Fruit fly (Drosophila melanogaster): ENCODE measurements around the gene Fdx2.

Gene Fdx2

DNA sequence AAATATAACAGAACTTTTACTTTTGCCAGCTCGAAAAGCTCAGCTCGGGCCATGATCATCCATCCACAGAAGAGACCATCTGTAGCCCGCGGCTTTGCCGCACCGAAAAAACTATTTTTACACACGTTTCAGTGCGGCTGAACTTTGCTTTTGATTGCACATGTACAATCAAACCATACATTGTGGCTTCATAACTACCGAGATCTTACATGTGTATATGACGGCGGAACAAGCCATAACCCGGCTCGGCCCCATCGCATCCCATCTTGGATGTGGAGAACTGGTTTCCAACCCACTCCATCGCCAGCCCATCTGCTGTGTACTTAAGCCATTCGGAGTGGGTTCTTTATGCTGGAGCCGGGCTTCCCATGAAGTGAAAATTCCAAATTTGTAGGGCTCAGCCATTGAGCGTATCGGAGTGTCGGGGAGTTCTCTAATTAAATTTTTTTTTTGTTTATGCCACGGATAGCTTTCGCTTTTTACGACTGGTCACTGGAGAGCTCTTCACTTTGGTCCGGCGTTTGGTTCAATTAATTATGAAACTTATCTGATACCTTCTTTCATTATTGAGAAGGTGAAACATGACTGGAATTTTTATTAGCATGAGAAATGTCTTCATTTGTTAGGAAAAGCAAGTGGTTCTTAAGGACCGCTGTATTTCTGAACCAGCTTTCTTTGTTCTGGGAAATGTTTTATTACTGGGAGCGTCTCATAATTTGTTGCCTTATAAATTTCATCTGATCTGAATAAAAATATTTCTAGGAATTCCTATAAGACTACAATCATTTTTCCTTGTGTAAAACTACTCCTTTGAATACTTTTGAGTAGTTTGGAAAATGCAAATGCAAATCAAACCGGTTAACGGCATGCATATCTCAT is 21.1 kb upstream of the Fdx2 start (continued):
- TF ChIP-seq bcd (GFP tag; optimal IDR thresholded peaks at IDR 0.05): no peak
- TF ChIP-seq sc (optimal IDR thresholded peaks at IDR 0.05): no peak
- TF ChIP-seq sc (GFP tag; optimal IDR thresholded peaks at IDR 0.05): no peak
- 0 out of 4 replicates have a peak, but pooled peaks have one; percentile 41 for TF ChIP-seq chinmo (GFP tag; IDR thresholded peaks at IDR 0.05; ENCODE audit: partially characterized antibody)

DNA sequence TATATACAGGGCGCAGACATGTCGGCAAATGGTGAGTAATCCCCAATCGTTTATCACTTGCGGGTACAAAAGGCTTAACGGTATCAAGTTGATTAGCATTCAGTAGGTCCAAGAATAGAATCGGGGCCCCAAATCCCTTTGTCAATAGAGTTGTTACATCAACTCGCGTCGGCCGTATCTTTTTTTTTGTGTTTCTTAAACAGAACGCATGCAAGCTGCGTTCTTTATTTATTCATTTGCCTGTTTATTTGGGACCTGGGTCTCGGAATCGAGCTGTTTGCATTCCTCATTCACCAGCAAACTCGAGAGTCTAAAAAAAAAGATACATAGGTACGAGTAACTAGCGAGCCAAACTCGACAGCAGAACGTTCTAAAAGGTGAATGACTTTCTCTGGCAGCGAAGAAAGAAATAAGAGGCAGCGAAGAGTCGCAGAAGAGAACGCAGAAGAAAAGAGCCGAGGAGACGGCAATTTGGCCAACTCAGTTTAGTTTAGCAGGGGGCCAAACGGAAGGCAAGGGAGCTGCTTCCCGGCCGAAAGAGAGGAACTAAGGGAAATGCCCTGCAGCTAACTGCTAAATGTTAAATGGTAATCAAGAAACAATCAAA is 20.0 kb upstream of the Fdx2 start:
- TF ChIP-seq CG15601 (tag; optimal IDR thresholded peaks at IDR 0.05): peak; percentile 86
- peak; percentile 54 for TF ChIP-seq dmrt11E (tag; optimal IDR thresholded peaks at IDR 0.05)
- TF ChIP-seq CG2875 (GFP tag; optimal IDR thresholded peaks at IDR 0.05): peak; percentile 64
- peak; percentile 0 for TF ChIP-seq CG12104 (GFP tag; optimal IDR thresholded peaks at IDR 0.05)
- peak; percentile 33 for TF ChIP-seq CG1233 (GFP tag; optimal IDR thresholded peaks at IDR 0.05)
- TF ChIP-seq Tbp (GFP tag; optimal IDR thresholded peaks at IDR 0.05): no peak
- TF ChIP-seq CG2678 (tag; optimal IDR thresholded peaks at IDR 0.05): no peak
- TF ChIP-seq ara (GFP tag; IDR thresholded peaks at IDR 0.05): peak; percentile 19; the same call in 1 of the 2 replicates
- TF ChIP-seq Sox100B (GFP tag; optimal IDR thresholded peaks at IDR 0.05): no peak
- TF ChIP-seq chm (GFP tag; IDR thresholded peaks at IDR 0.05): peak; percentile 62; the same call in 1 of the 2 replicates
- 0 out of 2 replicates have a peak, but pooled peaks have one; percentile 18 for TF ChIP-seq sim (GFP tag; IDR thresholded peaks at IDR 0.05)
- TF ChIP-seq ac (GFP tag; optimal IDR thresholded peaks at IDR 0.05): peak; percentile 58
- peak; percentile 39 for TF ChIP-seq MTF-1 (GFP tag; optimal IDR thresholded peaks at IDR 0.05; ENCODE audit: borderline replicate concordance)
- peak; percentile 2 for TF ChIP-seq CG15011 (GFP tag; optimal IDR thresholded peaks at IDR 0.05)
- no peak for TF ChIP-seq CG18764 (GFP tag; optimal IDR thresholded peaks at IDR 0.05)
- peak; percentile 28 for TF ChIP-seq CG6254 (GFP tag; optimal IDR thresholded peaks at IDR 0.05)
- peak in 1 of 3 experiments; percentile 27 for TF ChIP-seq Stat92E (GFP tag; optimal IDR thresholded peaks at IDR 0.05)
- peak; percentile 31; the same call in 1 of the 2 replicates for TF ChIP-seq onecut (GFP tag; IDR thresholded peaks at IDR 0.05)
- peak; percentile 49; the same call in 1 of the 2 replicates for TF ChIP-seq vvl (GFP tag; IDR thresholded peaks at IDR 0.05)
- peak; percentile 62 for TF ChIP-seq ATbp (GFP tag; optimal IDR thresholded peaks at IDR 0.05)
- peak; percentile 59; the same call in 1 of the 3 replicates for TF ChIP-seq otp (GFP tag; IDR thresholded peaks at IDR 0.05)
- TF ChIP-seq CG12236 (GFP tag; optimal IDR thresholded peaks at IDR 0.05): peak; percentile 10
- 0 out of 2 replicates have a peak, but pooled peaks have one; percentile 14 for TF ChIP-seq CG6689 (GFP tag; IDR thresholded peaks at IDR 0.05)
- TF ChIP-seq CG6813 (GFP tag; optimal IDR thresholded peaks at IDR 0.05): peak; percentile 69
- no peak for TF ChIP-seq Chrac-16 (GFP tag; optimal IDR thresholded peaks at IDR 0.05)
- TF ChIP-seq Lim3 (GFP tag; IDR thresholded peaks at IDR 0.05): no peak
- TF ChIP-seq CG15696 (tag; optimal IDR thresholded peaks at IDR 0.05): peak; percentile 82
- no peak for TF ChIP-seq CG32772 (GFP tag; IDR thresholded peaks at IDR 0.05)
- TF ChIP-seq CG18262 (tag; optimal IDR thresholded peaks at IDR 0.05): peak; percentile 44
- peak; percentile 13 for TF ChIP-seq bab2 (GFP tag; optimal IDR thresholded peaks at IDR 0.05)
- TF ChIP-seq CG1792 (GFP tag; optimal IDR thresholded peaks at IDR 0.05): no peak
- peak; percentile 24 for TF ChIP-seq Spps (tag; optimal IDR thresholded peaks at IDR 0.05)
- TF ChIP-seq CG7745 (tag; optimal IDR thresholded peaks at IDR 0.05): peak; percentile 43
- TF ChIP-seq CG12769 (tag; optimal IDR thresholded peaks at IDR 0.05): no peak
- peak in 1 of 3 experiments; percentile 31 for TF ChIP-seq lola (GFP tag; optimal IDR thresholded peaks at IDR 0.05)
- peak; percentile 30 for TF ChIP-seq Lhr (GFP tag; optimal IDR thresholded peaks at IDR 0.05)
- TF ChIP-seq Myb (GFP tag; optimal IDR thresholded peaks at IDR 0.05): no peak
- peak; percentile 59 for TF ChIP-seq CG9727 (GFP tag; optimal IDR thresholded peaks at IDR 0.05)
- TF ChIP-seq YL-1 (GFP tag; optimal IDR thresholded peaks at IDR 0.05): no peak
- no peak for TF ChIP-seq CG15073 (GFP tag; optimal IDR thresholded peaks at IDR 0.05)
